Worm (Caenorhabditis elegans): ENCODE measurements around the gene Y57A10A.24.

Y57A10A.24 gene

ce11 chrII:12237555-12237954, 5.2 kb upstream of the Y57A10A.24 start (continued):
- TF ChIP-seq pqm-1 (tag; optimal IDR thresholded peaks at IDR 0.05) (no peak), F16B12.6 (tag; optimal IDR thresholded peaks at IDR 0.05) (no peak), unc-130 (tag; optimal IDR thresholded peaks at IDR 0.05) (no peak), mdl-1 (tag; optimal IDR thresholded peaks at IDR 0.05) (no peak), nhr-76 (tag; optimal IDR thresholded peaks at IDR 0.05) (no peak), pax-3 (tag; optimal IDR thresholded peaks at IDR 0.05) (no peak), Y116A8C.19 (tag; optimal IDR thresholded peaks at IDR 0.05; ENCODE audit: borderline replicate concordance) (no peak), ets-5 (GFP tag; IDR thresholded peaks at IDR 0.05) (no peak), irx-1 (tag; optimal IDR thresholded peaks at IDR 0.05) (no peak), ama-1 (optimal IDR thresholded peaks at IDR 0.05) (no peak), aly-2 (tag; optimal IDR thresholded peaks at IDR 0.05) (no peak), lsy-2 (tag; optimal IDR thresholded peaks at IDR 0.05) (peak in 1 of 2 experiments; percentile 54), blmp-1 (tag; optimal IDR thresholded peaks at IDR 0.05) (peak; percentile 86), dsc-1 (tag; optimal IDR thresholded peaks at IDR 0.05) (no peak), grh-1 (GFP tag; IDR thresholded peaks at IDR 0.05) (peak; percentile 83), fkh-8 (tag; optimal IDR thresholded peaks at IDR 0.05) (no peak), nhr-71 (tag; optimal IDR thresholded peaks at IDR 0.05) (no peak), mep-1 (tag; optimal IDR thresholded peaks at IDR 0.05) (peak; percentile 14)

- TF ChIP-seq blmp-1 (tag; optimal IDR thresholded peaks at IDR 0.05) (peak; percentile 96), zip-4 (GFP tag; optimal IDR thresholded peaks at IDR 0.05) (no peak), nhr-28 (tag; optimal IDR thresholded peaks at IDR 0.05) (no peak), fkh-10 (GFP tag; optimal IDR thresholded peaks at IDR 0.05) (no peak), tlp-1 (tag; optimal IDR thresholded peaks at IDR 0.05) (no peak), C34B4.2 (tag; optimal IDR thresholded peaks at IDR 0.05) (no peak), lin-13 (GFP tag; optimal IDR thresholded peaks at IDR 0.05) (no peak), mab-9 (GFP tag; IDR thresholded peaks at IDR 0.05) (no peak), fkh-8 (tag; optimal IDR thresholded peaks at IDR 0.05) (no peak), unc-30 (tag; optimal IDR thresholded peaks at IDR 0.05) (no peak), sptf-1 (tag; optimal IDR thresholded peaks at IDR 0.05) (no peak), grh-1 (GFP tag; IDR thresholded peaks at IDR 0.05) (peak; percentile 29; the same call in 1 of the 2 replicates), sup-37 (GFP tag; optimal IDR thresholded peaks at IDR 0.05) (no peak), sox-4 (tag; optimal IDR thresholded peaks at IDR 0.05) (no peak), nhr-84 (tag; optimal IDR thresholded peaks at IDR 0.05) (peak; percentile 41), nhr-47 (tag; optimal IDR thresholded peaks at IDR 0.05) (no peak), rnt-1 (tag; optimal IDR thresholded peaks at IDR 0.05) (no peak), mef-2 (tag; optimal IDR thresholded peaks at IDR 0.05) (no peak), zag-1 (tag; optimal IDR thresholded peaks at IDR 0.05) (no peak), xbp-1 (tag; optimal IDR thresholded peaks at IDR 0.05) (no peak), hlh-17 (GFP tag; optimal IDR thresholded peaks at IDR 0.05; ENCODE audit: borderline replicate concordance) (no peak), ztf-11 (tag; optimal IDR thresholded peaks at IDR 0.05) (no peak), tbx-2 (tag; optimal IDR thresholded peaks at IDR 0.05) (no peak), nhr-71 (tag; optimal IDR thresholded peaks at IDR 0.05) (peak; percentile 33), ceh-90 (tag; optimal IDR thresholded peaks at IDR 0.05) (no peak), irx-1 (tag; optimal IDR thresholded peaks at IDR 0.05) (no peak), lin-14 (GFP tag; optimal IDR thresholded peaks at IDR 0.05) (no peak), ceh-88 (GFP tag; IDR thresholded peaks at IDR 0.05) (no peak), isw-1 (GFP tag; IDR thresholded peaks at IDR 0.05) (no peak), nhr-20 (tag; optimal IDR thresholded peaks at IDR 0.05) (peak; percentile 14), C16A3.4 (tag; optimal IDR thresholded peaks at IDR 0.05) (no peak), lin-39 (tag; optimal IDR thresholded peaks at IDR 0.05) (no peak), ceh-63 (GFP tag; optimal IDR thresholded peaks at IDR 0.05) (no peak), ets-5 (GFP tag; IDR thresholded peaks at IDR 0.05) (no peak), mdl-1 (tag; optimal IDR thresholded peaks at IDR 0.05) (no peak), mep-1 (tag; optimal IDR thresholded peaks at IDR 0.05) (no peak), snu-23 (GFP tag; optimal IDR thresholded peaks at IDR 0.05) (peak; percentile 18), fkh-4 (tag; optimal IDR thresholded peaks at IDR 0.05; ENCODE audit: borderline replicate concordance) (no peak), pax-3 (tag; optimal IDR thresholded peaks at IDR 0.05) (no peak), elt-3 (tag; optimal IDR thresholded peaks at IDR 0.05) (peak in 4 of 6 experiments; percentile 43 to 56 (median 54)), elt-2 (tag; optimal IDR thresholded peaks at IDR 0.05) (no peak), hpl-2 (GFP tag; optimal IDR thresholded peaks at IDR 0.05) (no peak)
These were observed 3.3 kb upstream of the Y57A10A.24 start for ce11 chrII:12239449-12239848.
